Fruit fly (Drosophila melanogaster) whole organism, embryonic: Measurements from ENCODE around the gene CG15337.

ENCODE experiments used
- CG12769 ChIP-seq: fragments of 200-800 bp; sonication (Bioruptor generic); optimal IDR thresholded peaks from 2 replicates; lab custom pipeline; 2019; ENCODE audit warnings: missing biosample characterization, mild to moderate bottlenecking, missing genetic modification characterization, moderate library complexity
- CG13296 ChIP-seq: fragments of 200-800 bp; sonication (Bioruptor generic); optimal IDR thresholded peaks from 3 replicates; lab custom pipeline; 2018; ENCODE audit warnings: missing biosample characterization, mild to moderate bottlenecking, missing genetic modification characterization
- chinmo ChIP-seq: fragments of 200-800 bp; sonication (Bioruptor generic); IDR thresholded peaks from 4 replicates; pipeline ENCODE4 v1.3.6; 2022; ENCODE audit warnings: missing biosample characterization, missing genetic modification characterization; ENCODE audit not compliant: partially characterized antibody
- nau ChIP-seq: fragments of 200-800 bp; sonication (Bioruptor generic); optimal IDR thresholded peaks from 3 replicates; lab custom pipeline; 2017; ENCODE audit warnings: missing biosample characterization, mild to moderate bottlenecking, missing genetic modification characterization, missing genetic modification reagents
- schlank ChIP-seq: fragments of 200-800 bp; sonication (Bioruptor generic); optimal IDR thresholded peaks from 2 replicates; lab custom pipeline; 2018; ENCODE audit warnings: missing biosample characterization, mild to moderate bottlenecking, missing genetic modification characterization

- TF ChIP-seq CG12769 (tag; lab: Kevin White, UChicago) (no peak), schlank (no peak), chinmo (GFP tag; lab: Robert Waterston, UW) (no peak), CG13296 (GFP tag; lab: Kevin White, UChicago) (no peak), nau (GFP tag; lab: Kevin White, UChicago) (no peak)
Measured at dm6 chrX:8152077-8152476, 7.8 kb upstream of the CG15337 start, which contains the start of gene Gbeta5.
